Worm (Caenorhabditis elegans): ENCODE results near the gene irg-5.

DNA sequence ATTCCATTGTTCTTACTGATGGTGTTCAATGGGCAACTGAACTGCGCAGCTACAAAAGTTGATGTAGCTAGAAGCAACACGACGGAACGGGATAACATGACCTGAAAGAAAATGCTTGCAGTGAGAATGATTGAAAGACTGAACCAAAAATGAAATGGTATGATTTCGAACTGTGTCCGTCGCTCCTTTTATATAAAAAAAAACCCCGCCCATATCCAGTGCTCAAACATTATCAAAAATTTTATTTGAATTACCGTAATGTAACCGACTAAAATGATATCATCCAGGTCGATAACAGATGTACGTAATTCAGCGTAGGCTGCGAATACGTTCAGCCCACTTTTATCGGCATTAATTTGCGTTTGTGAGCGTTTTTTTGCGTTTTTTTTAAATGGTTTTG is at the start of gene irg-5:
- TF ChIP-seq pax-3 (tag; optimal IDR thresholded peaks at IDR 0.05), result no peak
- no peak for TF ChIP-seq F16B12.6 (tag; optimal IDR thresholded peaks at IDR 0.05)
- TF ChIP-seq nhr-28 (tag; optimal IDR thresholded peaks at IDR 0.05), result no peak
- no peak for TF ChIP-seq ztf-11 (tag; optimal IDR thresholded peaks at IDR 0.05)
- no peak for TF ChIP-seq nhr-237 (tag; optimal IDR thresholded peaks at IDR 0.05)
- TF ChIP-seq nhr-12 (tag; optimal IDR thresholded peaks at IDR 0.05), result no peak
- no peak for TF ChIP-seq mdl-1 (tag; optimal IDR thresholded peaks at IDR 0.05)
- TF ChIP-seq nhr-11 (tag; optimal IDR thresholded peaks at IDR 0.05), result no peak
- no peak for TF ChIP-seq nhr-84 (tag; optimal IDR thresholded peaks at IDR 0.05)
- no peak for TF ChIP-seq dpl-1 (GFP tag; optimal IDR thresholded peaks at IDR 0.05)
